Fruit fly (Drosophila melanogaster) whole organism, embryonic: ENCODE results near the gene CG32447.

Source experiments
- Awh ChIP-seq: fragments of 200-800 bp; sonication (Bioruptor generic); IDR thresholded peaks from 2 replicates; pipeline ENCODE4, ENCODE4 v1.3.6; 2022; ENCODE audit warnings: missing biosample characterization, missing genetic modification characterization
- CG10147 ChIP-seq: fragments of 200-800 bp; sonication (Bioruptor generic); optimal IDR thresholded peaks from 2 replicates; lab custom pipeline; 2019; ENCODE audit warnings: missing biosample characterization, mild to moderate bottlenecking, missing genetic modification characterization, moderate library complexity
- CG10979 ChIP-seq: fragments of 200-800 bp; sonication (Bioruptor generic); optimal IDR thresholded peaks from 2 replicates; lab custom pipeline; 2018; ENCODE audit warnings: missing biosample characterization, mild to moderate bottlenecking, missing genetic modification characterization, moderate library complexity
- CG12942 ChIP-seq: fragments of 200-800 bp; sonication (Bioruptor generic); optimal IDR thresholded peaks from 3 replicates; lab custom pipeline; 2016; ENCODE audit warnings: missing biosample characterization, missing genetic modification characterization
- CG14050 ChIP-seq: fragments of 200-800 bp; sonication (Bioruptor generic); IDR thresholded peaks from 3 replicates; pipeline ENCODE4 v1.3.6; 2022; ENCODE audit warnings: missing biosample characterization, missing genetic modification characterization
- CG14965 ChIP-seq: fragments of 200-800 bp; sonication (Bioruptor generic); optimal IDR thresholded peaks from 2 replicates; lab custom pipeline; 2016; ENCODE audit warnings: missing biosample characterization, missing genetic modification characterization, borderline replicate concordance
- CG1602 ChIP-seq: fragments of 200-800 bp; sonication (Bioruptor generic); optimal IDR thresholded peaks from 3 replicates; lab custom pipeline; 2016; ENCODE audit warnings: missing biosample characterization, missing genetic modification characterization
- CG18011 ChIP-seq: fragments of 200-800 bp; sonication (Bioruptor generic); optimal IDR thresholded peaks from 2 replicates; lab custom pipeline; 2017; ENCODE audit warnings: missing biosample characterization, missing genetic modification characterization, mild to moderate bottlenecking, moderate library complexity, missing genotype
- CG2199 ChIP-seq: fragments of 200-800 bp; sonication (Bioruptor generic); IDR thresholded peaks from 3 replicates; pipeline ENCODE4 v1.3.6; 2022; ENCODE audit warnings: missing biosample characterization, missing genetic modification characterization
- CG32532 ChIP-seq: fragments of 200-800 bp; sonication (Bioruptor generic); IDR thresholded peaks from 2 replicates; pipeline ENCODE4 v1.3.6; 2022; ENCODE audit warnings: missing biosample characterization, missing genetic modification characterization
- CG34376 ChIP-seq: fragments of 200-800 bp; sonication (Bioruptor generic); optimal IDR thresholded peaks from 2 replicates; lab custom pipeline; 2018; ENCODE audit warnings: missing biosample characterization, mild to moderate bottlenecking, missing genetic modification characterization
- CG34422 ChIP-seq: fragments of 200-800 bp; sonication (Bioruptor generic); IDR thresholded peaks from 3 replicates; pipeline ENCODE4 v1.3.6; 2022; ENCODE audit warnings: missing biosample characterization, missing genetic modification characterization
- CG42726 ChIP-seq: fragments of 200-800 bp; sonication (Bioruptor generic); IDR thresholded peaks from 2 replicates; pipeline ENCODE4 v1.3.6; 2022; ENCODE audit warnings: missing biosample characterization, missing genetic modification characterization; ENCODE audit not compliant: partially characterized antibody
- CG4328 ChIP-seq: fragments of 200-800 bp; sonication (Bioruptor generic); optimal IDR thresholded peaks from 3 replicates; lab custom pipeline; 2017; ENCODE audit warnings: missing biosample characterization, missing genetic modification reagents, missing genetic modification characterization
- CG4854 ChIP-seq: fragments of 200-800 bp; sonication (Bioruptor generic); optimal IDR thresholded peaks from 2 replicates; lab custom pipeline; 2016; ENCODE audit warnings: missing biosample characterization, missing genetic modification characterization, inconsistent platforms
- CG5245 ChIP-seq: fragments of 200-800 bp; sonication (Bioruptor generic); optimal IDR thresholded peaks from 3 replicates; lab custom pipeline; 2016; ENCODE audit warnings: missing biosample characterization, missing genetic modification characterization
- CG6765 ChIP-seq: fragments of 200-800 bp; sonication (Bioruptor generic); optimal IDR thresholded peaks from 3 replicates; lab custom pipeline; 2017; ENCODE audit warnings: missing biosample characterization, mild to moderate bottlenecking, missing genetic modification characterization
- CG6813 ChIP-seq: fragments of 200-800 bp; sonication (Bioruptor generic); optimal IDR thresholded peaks from 2 replicates; lab custom pipeline; 2017; ENCODE audit warnings: missing biosample characterization, missing genetic modification characterization, mild to moderate bottlenecking, moderate library complexity, missing genetic modification reagents
- CG8290 ChIP-seq, 3 experiments: fragments of 200-800 bp; sonication (Bioruptor generic); optimal IDR thresholded peaks; 2 replicates each; lab custom pipeline; 2016 to 2019; ENCODE audit warnings: missing biosample characterization in 3 of 3, missing genetic modification characterization in 3 of 3, mild to moderate bottlenecking in 2 of 3, moderate library complexity in 1 of 3
- CG8359 ChIP-seq: fragments of 200-800 bp; sonication (Bioruptor generic); optimal IDR thresholded peaks from 2 replicates; lab custom pipeline; 2017; ENCODE audit warnings: missing biosample characterization, mild to moderate bottlenecking, missing genetic modification characterization, borderline replicate concordance
- CG8765 ChIP-seq: fragments of 200-800 bp; sonication (Bioruptor generic); IDR thresholded peaks from 2 replicates; pipeline ENCODE4 v1.3.6; 2022; ENCODE audit warnings: missing biosample characterization, missing genetic modification characterization
- CG9932 ChIP-seq: fragments of 200-800 bp; sonication (Bioruptor generic); IDR thresholded peaks from 2 replicates; pipeline ENCODE4 v1.3.6; 2022; ENCODE audit warnings: missing biosample characterization, missing genetic modification characterization
- Camta ChIP-seq: fragments of 200-800 bp; sonication (Bioruptor generic); optimal IDR thresholded peaks from 2 replicates; lab custom pipeline; 2016; ENCODE audit warnings: missing biosample characterization, missing genetic modification characterization
- Hr39 ChIP-seq: fragments of >200 bp; optimal IDR thresholded peaks from 2 replicates; lab custom pipeline; 2017
- MTF-1 ChIP-seq: fragments of 200-800 bp; sonication (Bioruptor generic); optimal IDR thresholded peaks from 2 replicates; lab custom pipeline; 2018; ENCODE audit warnings: missing biosample characterization, mild to moderate bottlenecking, missing genetic modification characterization, borderline replicate concordance
- Max ChIP-seq: fragments of 200-800 bp; sonication (Bioruptor generic); optimal IDR thresholded peaks from 2 replicates; lab custom pipeline; 2016; ENCODE audit warnings: missing biosample characterization, mild to moderate bottlenecking, missing genetic modification characterization
- NC2β ChIP-seq: fragments of 200-800 bp; sonication (Bioruptor generic); optimal IDR thresholded peaks from 2 replicates; lab custom pipeline; 2016; ENCODE audit warnings: missing biosample characterization, missing genetic modification characterization
- Oaz ChIP-seq: fragments of 200-800 bp; sonication (Bioruptor generic); IDR thresholded peaks from 2 replicates; pipeline ENCODE4 v1.3.6; 2022; ENCODE audit warnings: missing biosample characterization, missing genetic modification characterization
- Sry-β ChIP-seq: fragments of 200-800 bp; sonication (Bioruptor generic); optimal IDR thresholded peaks from 2 replicates; lab custom pipeline; 2018; ENCODE audit warnings: missing biosample characterization, mild to moderate bottlenecking, missing genetic modification characterization, moderate library complexity
- Trl ChIP-seq, 3 experiments: fragments of >200 bp in 2 of 3; fragments of 200-800 bp in 1 of 3; sonication (Bioruptor generic) in 1 of 3; optimal IDR thresholded peaks; 2 replicates in 1 of 3; 3 replicates in 2 of 3; lab custom pipeline; 2016 to 2017; ENCODE audit warnings: missing biosample characterization in 1 of 3, missing genetic modification characterization in 1 of 3
- ap ChIP-seq: fragments of 200-800 bp; sonication (Bioruptor generic); IDR thresholded peaks from 2 replicates; pipeline ENCODE4 v1.3.6; 2022; ENCODE audit warnings: missing biosample characterization, missing genetic modification characterization
- ash1 ChIP-seq: fragments of 200-800 bp; sonication (Bioruptor generic); optimal IDR thresholded peaks from 2 replicates; lab custom pipeline; 2018; ENCODE audit warnings: missing biosample characterization, mild to moderate bottlenecking, missing genetic modification characterization
- br ChIP-seq: fragments of >200 bp; optimal IDR thresholded peaks from 2 replicates; lab custom pipeline; 2017
- cato ChIP-seq: fragments of 200-800 bp; sonication (Bioruptor generic); optimal IDR thresholded peaks from 2 replicates; lab custom pipeline; 2016; ENCODE audit warnings: missing biosample characterization, missing genetic modification characterization, borderline replicate concordance
- dimm ChIP-seq: fragments of 200-800 bp; sonication (Bioruptor generic); IDR thresholded peaks from 2 replicates; pipeline ENCODE4 v1.3.6; 2022; ENCODE audit warnings: missing biosample characterization, missing genetic modification characterization
- disco-r ChIP-seq: fragments of 200-800 bp; sonication (Bioruptor generic); optimal IDR thresholded peaks from 2 replicates; lab custom pipeline; 2016; ENCODE audit warnings: missing biosample characterization, missing genetic modification characterization
- hb ChIP-seq: fragments of 200-800 bp; sonication (Bioruptor generic); IDR thresholded peaks from 3 replicates; pipeline ENCODE4 v1.3.6; 2022; ENCODE audit warnings: missing biosample characterization, missing genetic modification characterization; ENCODE audit not compliant: partially characterized antibody
- knrl ChIP-seq: fragments of 200-800 bp; sonication (Bioruptor generic); IDR thresholded peaks from 3 replicates; pipeline ENCODE4 v1.3.6; 2022; ENCODE audit warnings: missing biosample characterization, missing genetic modification characterization; ENCODE audit not compliant: partially characterized antibody
- lmd ChIP-seq: fragments of 200-800 bp; sonication (Bioruptor generic); IDR thresholded peaks from 2 replicates; pipeline ENCODE4 v1.3.6; 2022; ENCODE audit warnings: missing biosample characterization, missing genetic modification characterization
- phol ChIP-seq: fragments of 200-800 bp; sonication (Bioruptor generic); optimal IDR thresholded peaks from 3 replicates; lab custom pipeline; 2018; ENCODE audit warnings: missing biosample characterization, mild to moderate bottlenecking, missing genetic modification characterization, moderate library complexity
- pzg ChIP-seq: fragments of 200-800 bp; sonication (Bioruptor generic); optimal IDR thresholded peaks from 3 replicates; lab custom pipeline; 2018; ENCODE audit warnings: missing biosample characterization, mild to moderate bottlenecking, missing genetic modification characterization, moderate library complexity
- rib ChIP-seq: fragments of 200-800 bp; sonication (Bioruptor generic); IDR thresholded peaks from 2 replicates; pipeline ENCODE4 v1.3.6; 2022; ENCODE audit warnings: missing biosample characterization, missing genetic modification characterization
- sim ChIP-seq: fragments of 200-800 bp; sonication (Bioruptor generic); IDR thresholded peaks from 2 replicates; pipeline ENCODE4 v1.3.6; 2022; ENCODE audit warnings: missing biosample characterization, missing genetic modification characterization
- sima ChIP-seq: fragments of 200-800 bp; sonication (Bioruptor generic); optimal IDR thresholded peaks from 2 replicates; lab custom pipeline; 2016; ENCODE audit warnings: missing biosample characterization, missing genetic modification characterization
- sqz ChIP-seq: fragments of 200-800 bp; sonication (Bioruptor generic); optimal IDR thresholded peaks from 3 replicates; lab custom pipeline; 2018; ENCODE audit warnings: missing biosample characterization, mild to moderate bottlenecking, missing genetic modification characterization
- tin ChIP-seq: fragments of 200-800 bp; sonication (Bioruptor generic); optimal IDR thresholded peaks from 3 replicates; lab custom pipeline; 2016; ENCODE audit warnings: missing biosample characterization, missing genetic modification characterization
- tx ChIP-seq: fragments of 200-800 bp; sonication (Bioruptor generic); optimal IDR thresholded peaks from 2 replicates; lab custom pipeline; 2016; ENCODE audit warnings: missing biosample characterization, missing genetic modification characterization
- vvl ChIP-seq: fragments of 200-800 bp; sonication (Bioruptor generic); IDR thresholded peaks from 2 replicates; pipeline ENCODE4 v1.3.6; 2022; ENCODE audit warnings: missing biosample characterization, missing genetic modification characterization
- wek ChIP-seq: fragments of 200-800 bp; sonication (Bioruptor generic); optimal IDR thresholded peaks from 3 replicates; lab custom pipeline; 2018; ENCODE audit warnings: missing biosample characterization, mild to moderate bottlenecking, missing genetic modification characterization, moderate library complexity
- zfh1 ChIP-seq: fragments of 200-800 bp; sonication (Bioruptor generic); IDR thresholded peaks from 3 replicates; pipeline ENCODE4 v1.3.6; 2022; ENCODE audit warnings: missing biosample characterization, missing genetic modification characterization

The CG32447 gene

dm6 chr3L:21640815-21641214, 65.3 kb downstream of the CG32447 start, which contains the start of gene Atox1 (continued):
- TF ChIP-seq rib (GFP tag; lab: Robert Waterston, UW) (0 out of 2 replicates have a peak, but pooled peaks have one; percentile 36), CG9932 (GFP tag; lab: Robert Waterston, UW) (no peak), ash1 (GFP tag; lab: Kevin White, UChicago) (no peak), Oaz (GFP tag; lab: Robert Waterston, UW) (no peak), CG42726 (GFP tag; lab: Robert Waterston, UW) (peak; percentile 43; the same call in 1 of the 2 replicates), lmd (GFP tag; lab: Robert Waterston, UW) (no peak), CG8765 (GFP tag; lab: Robert Waterston, UW) (no peak), sima (no peak), CG5245 (GFP tag; lab: Kevin White, UChicago) (no peak), CG34422 (peak; percentile 62; the same call in 1 of the 3 replicates), CG4854 (peak; percentile 19), ap (GFP tag; lab: Robert Waterston, UW) (no peak), tx (GFP tag; lab: Kevin White, UChicago) (no peak), hb (GFP tag; lab: Robert Waterston, UW) (no peak), Max (no peak), CG8359 (GFP tag; lab: Kevin White, UChicago) (no peak), CG2199 (GFP tag; lab: Robert Waterston, UW) (peak; percentile 77), cato (no peak), Trl (optimal IDR thresholded peaks at IDR 0.05; lab: Kevin White, UChicago) (no peak), Trl (GFP tag; optimal IDR thresholded peaks at IDR 0.05; lab: Kevin White, UChicago) (peak; percentile 32), sqz (GFP tag; lab: Kevin White, UChicago) (peak; percentile 95), NC2β (peak; percentile 1), CG8290 (GFP tag; optimal IDR thresholded peaks at IDR 0.05; lab: Kevin White, UChicago) (peak; percentile 27), CG8290 (tag; optimal IDR thresholded peaks at IDR 0.05; lab: Kevin White, UChicago) (peak in 1 of 2 experiments; percentile 86), CG1602 (GFP tag; lab: Kevin White, UChicago) (no peak), CG12942 (GFP tag; lab: Kevin White, UChicago) (no peak), dimm (GFP tag; lab: Robert Waterston, UW) (no peak), CG18011 (GFP tag; lab: Kevin White, UChicago) (no peak), CG34376 (GFP tag; lab: Kevin White, UChicago) (peak; percentile 27), vvl (GFP tag; lab: Robert Waterston, UW) (0 out of 2 replicates have a peak, but pooled peaks have one; percentile 52), CG6813 (no peak), CG32532 (no peak), tin (peak; percentile 32), wek (no peak), CG10979 (tag; lab: Kevin White, UChicago) (no peak), Hr39 (no peak), phol (tag; lab: Kevin White, UChicago) (peak; percentile 86), Awh (GFP tag; lab: Robert Waterston, UW) (no peak), knrl (GFP tag; lab: Robert Waterston, UW) (peak; percentile 48; the same call in 1 of the 3 replicates), CG10147 (GFP tag; lab: Kevin White, UChicago) (peak; percentile 46), CG6765 (GFP tag; lab: Kevin White, UChicago) (peak; percentile 10), Sry-β (peak; percentile 38), CG14050 (GFP tag; lab: Robert Waterston, UW) (no peak), MTF-1 (no peak), CG14965 (GFP tag; lab: Kevin White, UChicago) (no peak), pzg (GFP tag; lab: Kevin White, UChicago) (peak; percentile 96), CG4328 (GFP tag; lab: Kevin White, UChicago) (peak; percentile 43), disco-r (GFP tag; lab: Kevin White, UChicago) (no peak), sim (GFP tag; lab: Robert Waterston, UW) (no peak), zfh1 (GFP tag; lab: Robert Waterston, UW) (0 out of 3 replicates have a peak, but pooled peaks have one; percentile 41), Camta (no peak), br (no peak)
